Worm (Caenorhabditis elegans) whole organism, L2 larva: ENCODE measurements around the gene T18D3.5.

Source experiments
- ZK546.5 ChIP-seq: sonication (generic microtip); optimal IDR thresholded peaks from 2 replicates; lab custom pipeline; 2017; ENCODE audit warnings: missing biosample characterization, missing genetic modification characterization
- ama-1 ChIP-seq: fragments of 150-350 bp; optimal IDR thresholded peaks from 2 replicates; lab custom pipeline; 2018; ENCODE audit warnings: inconsistent platforms
- dmd-4 ChIP-seq: sonication (generic microtip); optimal IDR thresholded peaks from 2 replicates; lab custom pipeline; 2017; ENCODE audit warnings: missing biosample characterization, missing genetic modification characterization
- lin-13 ChIP-seq: fragments of 150-350 bp; optimal IDR thresholded peaks from 2 replicates; lab custom pipeline; 2014; ENCODE audit warnings: missing biosample characterization, missing genetic modification reagents, missing genetic modification characterization
- lin-39 ChIP-seq: fragments of 150-350 bp; optimal IDR thresholded peaks from 2 replicates; lab custom pipeline; 2014; ENCODE audit warnings: missing biosample characterization, missing genetic modification reagents, missing genetic modification characterization
- lsy-2 ChIP-seq, 2 experiments: fragments of 150-350 bp in 1 of 2; sonication (generic microtip) in 1 of 2; optimal IDR thresholded peaks; 2 replicates each; lab custom pipeline; 2014 to 2017; ENCODE audit warnings: missing biosample characterization in 2 of 2, missing genetic modification characterization in 2 of 2
- sem-4 ChIP-seq: fragments of 150-350 bp; optimal IDR thresholded peaks from 2 replicates; lab custom pipeline; 2014; ENCODE audit warnings: missing biosample characterization, missing genetic modification reagents, missing genetic modification characterization
- skn-1 ChIP-seq: sonication (generic microtip); optimal IDR thresholded peaks from 2 replicates; lab custom pipeline; 2017; ENCODE audit warnings: missing biosample characterization, missing genetic modification characterization
- sma-9 ChIP-seq, 2 experiments: fragments of 150-350 bp in 1 of 2; sonication (generic microtip) in 1 of 2; optimal IDR thresholded peaks; 2 replicates each; lab custom pipeline; 2014 to 2016; ENCODE audit warnings: missing genetic modification characterization in 2 of 2, mild to moderate bottlenecking in 1 of 2, missing biosample characterization in 1 of 2, missing compliant biosample characterization in 1 of 2, missing genetic modification reagents in 1 of 2, moderate library complexity in 1 of 2
- unc-62 ChIP-seq: fragments of 150-350 bp; optimal IDR thresholded peaks from 2 replicates; lab custom pipeline; 2014; ENCODE audit warnings: missing biosample characterization, missing genetic modification reagents, missing genetic modification characterization
- ztf-11 ChIP-seq: sonication (generic microtip); optimal IDR thresholded peaks from 2 replicates; lab custom pipeline; 2017; ENCODE audit warnings: missing biosample characterization, missing genetic modification characterization

ce11 chrX:12467660-12468111, 4.1 kb downstream of the T18D3.5 start, which contains the start of gene myo-2:
- no peak for TF ChIP-seq unc-62 (GFP tag; lab: Kevin White, UChicago)
- no peak for TF ChIP-seq dmd-4 (tag; lab: Kevin White, UChicago)
- no peak for TF ChIP-seq ama-1 (lab: Kevin White, UChicago)
- no peak for TF ChIP-seq sem-4 (tag; lab: Kevin White, UChicago)
- no peak for TF ChIP-seq sma-9 (GFP tag; optimal IDR thresholded peaks at IDR 0.05; lab: Kevin White, UChicago)
- no peak for TF ChIP-seq sma-9 (tag; optimal IDR thresholded peaks at IDR 0.05; lab: Kevin White, UChicago)
- no peak for TF ChIP-seq lsy-2 (tag; optimal IDR thresholded peaks at IDR 0.05; lab: Kevin White, UChicago)
- no peak for TF ChIP-seq ZK546.5 (tag; lab: Kevin White, UChicago)
- no peak for TF ChIP-seq lin-13 (GFP tag; lab: Kevin White, UChicago)
- TF ChIP-seq lin-39 (tag; lab: Kevin White, UChicago) = no peak
- no peak for TF ChIP-seq skn-1 (tag; lab: Kevin White, UChicago)
- TF ChIP-seq ztf-11 = no peak
